Fruit fly (Drosophila melanogaster) whole organism, prepupa: ENCODE data around the gene CG42504.

Source experiments
- Blimp-1 ChIP-seq: fragments of 200-800 bp; sonication (Bioruptor generic); optimal IDR thresholded peaks from 3 replicates; lab custom pipeline; 2017; ENCODE audit warnings: missing biosample characterization, missing genetic modification characterization, mild to moderate bottlenecking, moderate library complexity, missing genetic modification reagents
- CG10631 ChIP-seq: fragments of 200-800 bp; sonication (Bioruptor generic); optimal IDR thresholded peaks from 2 replicates; lab custom pipeline; 2016; ENCODE audit warnings: missing biosample characterization, missing genetic modification characterization
- CG11294 ChIP-seq: fragments of 200-800 bp; sonication (Bioruptor generic); IDR thresholded peaks from 2 replicates; pipeline ENCODE4 v1.3.6; 2022; ENCODE audit warnings: missing biosample characterization, missing genetic modification characterization
- CG11762 ChIP-seq: fragments of 200-800 bp; sonication (Bioruptor generic); optimal IDR thresholded peaks from 3 replicates; lab custom pipeline; 2016; ENCODE audit warnings: missing biosample characterization, missing genetic modification characterization; ENCODE audit not compliant: insufficient read depth
- CG15336 ChIP-seq: fragments of 200-800 bp; sonication (Bioruptor generic); IDR thresholded peaks from 2 replicates; pipeline ENCODE4 v1.3.6; 2022; ENCODE audit warnings: missing biosample characterization, missing genetic modification characterization
- CG32006 ChIP-seq: fragments of 200-800 bp; sonication (Bioruptor generic); optimal IDR thresholded peaks from 3 replicates; lab custom pipeline; 2017; ENCODE audit warnings: missing biosample characterization, mild to moderate bottlenecking, missing genetic modification characterization
- CG34406 ChIP-seq: fragments of 200-800 bp; sonication (Bioruptor generic); optimal IDR thresholded peaks from 3 replicates; lab custom pipeline; 2016; ENCODE audit warnings: missing biosample characterization, missing genetic modification characterization
- CG3919 ChIP-seq: fragments of 200-800 bp; sonication (Bioruptor generic); optimal IDR thresholded peaks from 3 replicates; lab custom pipeline; 2016; ENCODE audit warnings: missing biosample characterization, missing genetic modification characterization
- CG4318 ChIP-seq: fragments of 200-800 bp; sonication (Bioruptor generic); optimal IDR thresholded peaks from 3 replicates; lab custom pipeline; 2017; ENCODE audit warnings: missing biosample characterization, mild to moderate bottlenecking, missing genetic modification characterization
- CG6163 ChIP-seq: fragments of 200-800 bp; sonication (Bioruptor generic); IDR thresholded peaks from 3 replicates; pipeline ENCODE4 v1.3.6; 2022; ENCODE audit warnings: missing biosample characterization, missing genetic modification characterization
- CG6276 ChIP-seq: fragments of 200-800 bp; sonication (Bioruptor generic); optimal IDR thresholded peaks from 2 replicates; lab custom pipeline; 2017; ENCODE audit warnings: missing biosample characterization, mild to moderate bottlenecking, missing genetic modification characterization
- CG6792 ChIP-seq: fragments of 200-800 bp; sonication (Bioruptor generic); optimal IDR thresholded peaks from 3 replicates; lab custom pipeline; 2016; ENCODE audit warnings: missing biosample characterization, missing genetic modification characterization
- CG6808 ChIP-seq: fragments of 200-800 bp; sonication (Bioruptor generic); optimal IDR thresholded peaks from 3 replicates; lab custom pipeline; 2017; ENCODE audit warnings: missing biosample characterization, missing genetic modification characterization, mild to moderate bottlenecking, moderate library complexity, missing genetic modification reagents
- CG6854 ChIP-seq: fragments of 200-800 bp; sonication (Bioruptor generic); optimal IDR thresholded peaks from 2 replicates; lab custom pipeline; 2017; ENCODE audit warnings: missing biosample characterization, mild to moderate bottlenecking, missing genetic modification characterization
- CG7368 ChIP-seq: fragments of 200-800 bp; sonication (Bioruptor generic); optimal IDR thresholded peaks from 3 replicates; lab custom pipeline; 2016; ENCODE audit warnings: missing biosample characterization, missing genetic modification characterization
- CG8319 ChIP-seq: fragments of 200-800 bp; sonication (Bioruptor generic); optimal IDR thresholded peaks from 3 replicates; lab custom pipeline; 2016; ENCODE audit warnings: missing biosample characterization, missing genetic modification characterization
- Eip78C ChIP-seq: fragments of 200-800 bp; sonication (Bioruptor generic); peaks from one replicate; lab custom pipeline; 2016; ENCODE audit warnings: missing biosample characterization, missing genetic modification characterization
- Eip93F ChIP-seq: fragments of 200-800 bp; sonication (Bioruptor generic); optimal IDR thresholded peaks from 2 replicates; lab custom pipeline; 2016; ENCODE audit warnings: missing biosample characterization, mild to moderate bottlenecking, missing genetic modification characterization
- Ets21C ChIP-seq: fragments of 200-800 bp; sonication (Bioruptor generic); optimal IDR thresholded peaks from 3 replicates; lab custom pipeline; 2016; ENCODE audit warnings: missing biosample characterization, missing genetic modification characterization
- Ets96B ChIP-seq: fragments of 200-800 bp; optimal IDR thresholded peaks from 2 replicates; lab custom pipeline; 2019; ENCODE audit warnings: missing biosample characterization, mild to moderate bottlenecking, missing genetic modification characterization, moderate library complexity
- Gug ChIP-seq: fragments of 200-800 bp; sonication (Bioruptor generic); IDR thresholded peaks from 2 replicates; pipeline ENCODE4 v1.3.6; 2022; ENCODE audit warnings: missing biosample characterization, missing genetic modification characterization
- Hr38 ChIP-seq: sonication (Bioruptor generic); optimal IDR thresholded peaks from 2 replicates; lab custom pipeline; 2016; ENCODE audit warnings: missing biosample characterization, missing genetic modification characterization
- Lpt ChIP-seq: fragments of 200-800 bp; sonication (Bioruptor generic); optimal IDR thresholded peaks from 3 replicates; lab custom pipeline; 2016; ENCODE audit warnings: missing biosample characterization, missing genetic modification characterization
- OdsH ChIP-seq: fragments of 200-800 bp; sonication (Bioruptor generic); optimal IDR thresholded peaks from 3 replicates; lab custom pipeline; 2016; ENCODE audit warnings: missing biosample characterization, missing genetic modification characterization
- Smox ChIP-seq: fragments of 200-800 bp; sonication (Bioruptor generic); optimal IDR thresholded peaks from 3 replicates; lab custom pipeline; 2016; ENCODE audit warnings: missing biosample characterization, missing genetic modification characterization
- Sox14 ChIP-seq: fragments of 200-800 bp; sonication (Bioruptor generic); optimal IDR thresholded peaks from 3 replicates; lab custom pipeline; 2016; ENCODE audit warnings: missing biosample characterization, missing genetic modification characterization
- Sox15 ChIP-seq: fragments of 200-800 bp; sonication (Bioruptor generic); optimal IDR thresholded peaks from 3 replicates; lab custom pipeline; 2016; ENCODE audit warnings: missing biosample characterization, missing genetic modification characterization
- acj6 ChIP-seq: fragments of 200-800 bp; sonication (Bioruptor generic); optimal IDR thresholded peaks from 3 replicates; lab custom pipeline; 2016; ENCODE audit warnings: missing biosample characterization, missing genetic modification characterization
- dac ChIP-seq: fragments of 200-800 bp; sonication (Bioruptor generic); optimal IDR thresholded peaks from 2 replicates; lab custom pipeline; 2017; ENCODE audit warnings: missing biosample characterization, mild to moderate bottlenecking, missing genetic modification characterization
- eg ChIP-seq: fragments of 200-800 bp; sonication (Bioruptor generic); IDR thresholded peaks from 3 replicates; pipeline ENCODE4 v1.3.6; 2022; ENCODE audit warnings: missing biosample characterization, missing genetic modification characterization
- esn ChIP-seq: fragments of 200-800 bp; sonication (Bioruptor generic); optimal IDR thresholded peaks from 2 replicates; lab custom pipeline; 2016; ENCODE audit warnings: missing biosample characterization, mild to moderate bottlenecking, missing genetic modification characterization, moderate library complexity
- fd59A ChIP-seq: fragments of 200-800 bp; sonication (Bioruptor generic); optimal IDR thresholded peaks from 2 replicates; lab custom pipeline; 2017; ENCODE audit warnings: missing biosample characterization, mild to moderate bottlenecking, missing genetic modification characterization, missing genetic modification reagents
- fd85E ChIP-seq: fragments of 200-800 bp; sonication (Bioruptor generic); optimal IDR thresholded peaks from 3 replicates; lab custom pipeline; 2016; ENCODE audit warnings: missing biosample characterization, missing genetic modification characterization
- lz ChIP-seq: fragments of 200-800 bp; sonication (Bioruptor generic); optimal IDR thresholded peaks from 3 replicates; lab custom pipeline; 2016; ENCODE audit warnings: missing biosample characterization, missing genetic modification characterization
- net ChIP-seq: fragments of 200-800 bp; sonication (Bioruptor generic); optimal IDR thresholded peaks from 3 replicates; lab custom pipeline; 2016; ENCODE audit warnings: missing biosample characterization, missing genetic modification characterization
- pdm3 ChIP-seq: fragments of 200-800 bp; sonication (Bioruptor generic); optimal IDR thresholded peaks from 3 replicates; lab custom pipeline; 2016; ENCODE audit warnings: missing biosample characterization, missing genetic modification characterization
- spab ChIP-seq: fragments of 200-800 bp; sonication (Bioruptor generic); optimal IDR thresholded peaks from 2 replicates; lab custom pipeline; 2017; ENCODE audit warnings: missing biosample characterization, mild to moderate bottlenecking, missing genetic modification characterization, missing genetic modification reagents
- ss ChIP-seq, 2 experiments: fragments of 200-800 bp; sonication (Bioruptor generic); optimal IDR thresholded peaks; 2 replicates in 1 of 2; 3 replicates in 1 of 2; lab custom pipeline; 2017 to 2018; ENCODE audit warnings: mild to moderate bottlenecking in 2 of 2, missing biosample characterization in 2 of 2, missing genetic modification characterization in 2 of 2, moderate library complexity in 1 of 2
- topi ChIP-seq: fragments of 200-800 bp; sonication (Bioruptor generic); optimal IDR thresholded peaks from 3 replicates; lab custom pipeline; 2016; ENCODE audit warnings: missing biosample characterization, missing genetic modification characterization
- vri ChIP-seq: fragments of 200-800 bp; sonication (Bioruptor generic); optimal IDR thresholded peaks from 3 replicates; lab custom pipeline; 2016; ENCODE audit warnings: missing biosample characterization, mild to moderate bottlenecking, missing genetic modification characterization

Gene CG42504

DNA sequence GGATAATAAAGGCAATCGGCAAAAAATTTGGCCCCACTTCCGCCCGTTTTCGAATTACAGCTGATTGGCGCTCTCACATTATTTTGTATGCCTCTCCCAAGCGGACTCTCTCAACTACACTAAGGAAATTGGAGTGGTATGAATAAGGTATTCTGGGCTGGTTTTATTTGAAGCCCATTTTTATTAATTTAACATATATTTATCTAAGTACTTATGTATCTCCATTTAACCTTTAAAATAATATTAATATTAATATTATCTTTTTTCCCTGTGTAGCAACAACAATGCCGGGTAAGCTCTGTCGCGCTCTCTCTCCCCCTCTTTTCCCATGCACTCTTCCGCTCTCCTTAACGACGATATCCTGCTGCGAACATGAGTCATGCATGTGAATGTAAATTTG is 47.4 kb upstream of the CG42504 start (continued):
- TF ChIP-seq spab (GFP tag; lab: Kevin White, UChicago) (peak; percentile 70), CG6276 (GFP tag; lab: Kevin White, UChicago) (peak; percentile 10), esn (GFP tag; lab: Kevin White, UChicago) (peak; percentile 82), Ets21C (GFP tag; lab: Kevin White, UChicago) (peak; percentile 47), vri (GFP tag; lab: Kevin White, UChicago) (peak; percentile 55), CG34406 (peak; percentile 77), Blimp-1 (GFP tag; lab: Kevin White, UChicago) (peak; percentile 58), CG7368 (peak; percentile 71), CG3919 (GFP tag; lab: Kevin White, UChicago) (peak; percentile 82), topi (GFP tag; lab: Kevin White, UChicago) (peak; percentile 67), Eip78C (GFP tag; lab: Kevin White, UChicago) (no peak), CG11294 (GFP tag; lab: Robert Waterston, UW) (peak; percentile 20; the same call in 1 of the 2 replicates), fd85E (no peak), CG6792 (GFP tag; lab: Kevin White, UChicago) (peak; percentile 73), net (GFP tag; lab: Kevin White, UChicago) (peak; percentile 54), CG32006 (GFP tag; lab: Kevin White, UChicago) (peak; percentile 63), CG8319 (GFP tag; lab: Kevin White, UChicago) (peak; percentile 39), OdsH (GFP tag; lab: Kevin White, UChicago) (peak; percentile 75), Sox14 (GFP tag; lab: Kevin White, UChicago) (peak; percentile 32), fd59A (peak; percentile 52), CG4318 (GFP tag; lab: Kevin White, UChicago) (peak; percentile 7), CG6854 (GFP tag; lab: Kevin White, UChicago) (no peak), acj6 (peak; percentile 78), ss (GFP tag; optimal IDR thresholded peaks at IDR 0.05; lab: Kevin White, UChicago) (peak; percentile 51 to 81), Gug (GFP tag; lab: Robert Waterston, UW) (peak; percentile 58), CG15336 (GFP tag; lab: Robert Waterston, UW) (no peak; the same call in 1 of the 2 replicates), CG11762 (GFP tag; lab: Kevin White, UChicago) (peak; percentile 71), Smox (peak; percentile 53), Ets96B (tag; lab: Kevin White, UChicago) (peak; percentile 83), Lpt (GFP tag; lab: Kevin White, UChicago) (peak; percentile 62), Sox15 (GFP tag; lab: Kevin White, UChicago) (peak; percentile 48), CG6163 (peak; percentile 87), eg (peak; percentile 79), CG6808 (GFP tag; lab: Kevin White, UChicago) (peak; percentile 67)

DNA sequence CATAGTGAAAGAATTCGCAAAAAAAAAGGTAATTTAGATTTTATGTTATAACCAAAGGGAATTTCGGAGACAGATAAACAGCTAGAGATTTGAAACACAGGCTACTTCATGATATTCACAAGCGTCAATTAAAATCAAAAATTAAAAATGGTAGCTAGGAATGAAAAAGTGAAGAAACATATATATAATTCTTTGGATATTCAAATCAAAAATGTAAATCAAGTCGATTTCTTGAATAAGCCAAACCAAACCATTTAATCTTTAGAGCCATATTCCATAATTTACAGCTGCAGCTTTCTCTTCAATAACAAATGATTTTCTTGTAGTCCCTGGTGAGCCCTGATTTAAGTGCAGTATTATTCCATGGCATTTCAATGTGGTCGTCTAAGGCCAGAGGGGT is 31.3 kb upstream of the CG42504 start, which contains the start of gene CG14740:
Gene CG14740, minus strand, starts transcription at position 101 of the 400 bp plus-strand sequence.
- TF ChIP-seq pdm3 (GFP tag; lab: Kevin White, UChicago) (no peak), Hr38 (GFP tag; lab: Kevin White, UChicago) (no peak), CG10631 (GFP tag; lab: Kevin White, UChicago) (no peak), lz (GFP tag; lab: Kevin White, UChicago) (no peak), Eip93F (GFP tag; lab: Kevin White, UChicago) (no peak), OdsH (GFP tag; lab: Kevin White, UChicago) (no peak), dac (GFP tag; lab: Kevin White, UChicago) (no peak), CG34406 (no peak)
